Worm (Caenorhabditis elegans) whole organism, midembryonic: ENCODE measurements around the gene dis-3.

Experiments
- T22C8.4 ChIP-seq: fragments of 200-800 bp; sonication (Bioruptor generic); IDR thresholded peaks from 2 replicates; pipeline ENCODE4 v1.3.6; 2022; ENCODE audit warnings: missing genetic modification characterization, missing compliant biosample characterization
- klf-2 ChIP-seq: fragments of 200-800 bp; sonication (Bioruptor generic); conservative IDR thresholded peaks from 2 replicates; pipeline ENCODE4 v1.3.6; 2022; ENCODE audit warnings: missing genetic modification reagents, missing genetic modification characterization, missing compliant biosample characterization
- med-1 ChIP-seq: sonication (generic microtip); optimal IDR thresholded peaks from 2 replicates; lab custom pipeline; 2017; ENCODE audit warnings: missing genetic modification characterization, mild to moderate bottlenecking, missing compliant biosample characterization, antibody characterized with exemption, missing genetic modification reagents; ENCODE audit not compliant: insufficient read depth
- ref-1 ChIP-seq: fragments of 200-800 bp; sonication (Bioruptor generic); conservative IDR thresholded peaks from 2 replicates; pipeline ENCODE4 v1.3.6; 2022; ENCODE audit warnings: missing genetic modification reagents, missing genetic modification characterization, missing compliant biosample characterization
- tab-1 ChIP-seq: fragments of 200-800 bp; sonication (Bioruptor generic); IDR thresholded peaks from 2 replicates; pipeline ENCODE4 v1.3.6; 2022; ENCODE audit warnings: missing genetic modification characterization, missing compliant biosample characterization
- ztf-23 ChIP-seq: fragments of 200-800 bp; sonication (Bioruptor generic); IDR thresholded peaks from 2 replicates; pipeline ENCODE4 v1.3.6; 2022; ENCODE audit warnings: missing genetic modification reagents, missing genetic modification characterization, missing compliant biosample characterization

DNA sequence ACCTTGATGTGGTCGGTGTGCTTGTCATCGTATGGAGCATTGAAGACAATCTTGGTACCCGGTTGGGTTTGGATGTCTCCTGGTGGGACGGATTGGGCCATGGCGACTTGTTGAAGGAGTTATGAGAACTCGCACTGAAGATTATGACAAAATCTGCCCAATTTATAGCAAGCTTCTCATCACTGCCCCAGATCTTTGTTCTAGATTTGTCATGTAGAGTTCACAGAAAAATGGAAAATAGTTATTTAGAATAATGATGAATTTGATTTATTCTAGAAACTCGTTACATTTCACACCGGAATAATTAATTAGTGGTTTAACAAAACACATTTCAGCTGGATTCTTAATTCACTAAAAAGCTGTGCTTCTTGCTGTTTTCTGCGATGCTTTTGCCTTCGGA is 46.6 kb downstream of the dis-3 start, which contains the start of gene msp-38:
- TF ChIP-seq T22C8.4 (no peak), tab-1 (GFP tag; lab: Robert Waterston, UW) (no peak), ztf-23 (GFP tag; lab: Robert Waterston, UW) (no peak), klf-2 (GFP tag; lab: Robert Waterston, UW) (no peak), med-1 (GFP tag; lab: Kevin White, UChicago) (no peak), ref-1 (GFP tag; lab: Robert Waterston, UW) (no peak)
